Fruit fly (Drosophila melanogaster) whole organism, embryonic: ENCODE data around the gene Ist1.

ENCODE experiments used
- B-H2 ChIP-seq: fragments of 200-800 bp; sonication (Bioruptor generic); optimal IDR thresholded peaks from 2 replicates; lab custom pipeline; 2018; ENCODE audit warnings: missing biosample characterization, mild to moderate bottlenecking, missing genetic modification characterization
- Blimp-1 ChIP-seq: fragments of 200-800 bp; sonication (Bioruptor generic); optimal IDR thresholded peaks from 3 replicates; lab custom pipeline; 2018; ENCODE audit warnings: missing biosample characterization, missing genetic modification characterization, mild to moderate bottlenecking, moderate library complexity, missing genetic modification reagents
- CG10267 ChIP-seq: fragments of 200-800 bp; sonication (Bioruptor generic); optimal IDR thresholded peaks from 2 replicates; lab custom pipeline; 2018; ENCODE audit warnings: missing biosample characterization, mild to moderate bottlenecking, missing genetic modification characterization, moderate library complexity
- CG10979 ChIP-seq: fragments of 200-800 bp; sonication (Bioruptor generic); optimal IDR thresholded peaks from 2 replicates; lab custom pipeline; 2018; ENCODE audit warnings: missing biosample characterization, mild to moderate bottlenecking, missing genetic modification characterization, moderate library complexity
- CG11695 ChIP-seq: fragments of 200-800 bp; sonication (Bioruptor generic); IDR thresholded peaks from 3 replicates; pipeline ENCODE4 v1.3.6; 2022; ENCODE audit warnings: missing biosample characterization, missing genetic modification characterization
- CG14710 ChIP-seq: fragments of 200-800 bp; sonication (Bioruptor generic); optimal IDR thresholded peaks from 3 replicates; lab custom pipeline; 2019; ENCODE audit warnings: missing biosample characterization, mild to moderate bottlenecking, missing genetic modification characterization, moderate library complexity
- CG17912 ChIP-seq: fragments of 200-800 bp; sonication (Bioruptor generic); optimal IDR thresholded peaks from 2 replicates; lab custom pipeline; 2018; ENCODE audit warnings: missing biosample characterization, mild to moderate bottlenecking, missing genetic modification characterization
- CG18262 ChIP-seq: fragments of 200-800 bp; optimal IDR thresholded peaks from 3 replicates; lab custom pipeline; 2019; ENCODE audit warnings: missing biosample characterization, mild to moderate bottlenecking, missing genetic modification characterization, moderate library complexity
- CG31441 ChIP-seq: fragments of 200-800 bp; sonication (Bioruptor generic); IDR thresholded peaks from 2 replicates; pipeline ENCODE4 v1.3.6; 2022; ENCODE audit warnings: missing biosample characterization, missing genetic modification characterization
- CG5953 ChIP-seq: fragments of 200-800 bp; sonication (Bioruptor generic); IDR thresholded peaks from 2 replicates; pipeline ENCODE4 v1.3.6; 2022; ENCODE audit warnings: missing biosample characterization, missing genetic modification characterization
- CG6689 ChIP-seq: fragments of 200-800 bp; sonication (Bioruptor generic); IDR thresholded peaks from 2 replicates; pipeline ENCODE4 v1.3.6; 2022; ENCODE audit warnings: missing biosample characterization, missing genetic modification characterization
- CG7556 ChIP-seq: fragments of 200-800 bp; sonication (Bioruptor generic); optimal IDR thresholded peaks from 2 replicates; lab custom pipeline; 2017; ENCODE audit warnings: missing biosample characterization, mild to moderate bottlenecking, missing genetic modification characterization
- CG7963 ChIP-seq: fragments of 200-800 bp; sonication (Bioruptor generic); IDR thresholded peaks from 3 replicates; pipeline ENCODE4 v1.3.6; 2022; ENCODE audit warnings: missing biosample characterization, missing genetic modification characterization; ENCODE audit not compliant: partially characterized antibody
- Dek ChIP-seq: fragments of 200-800 bp; sonication (Bioruptor generic); optimal IDR thresholded peaks from 3 replicates; lab custom pipeline; 2019; ENCODE audit warnings: missing biosample characterization, mild to moderate bottlenecking, missing genetic modification characterization, moderate library complexity
- Dip3 ChIP-seq: fragments of 200-800 bp; sonication (Bioruptor generic); optimal IDR thresholded peaks from 3 replicates; lab custom pipeline; 2016; ENCODE audit warnings: missing biosample characterization, missing genetic modification characterization
- Drgx ChIP-seq: fragments of 200-800 bp; sonication (Bioruptor generic); IDR thresholded peaks from 2 replicates; pipeline ENCODE4 v1.3.6; 2022; ENCODE audit warnings: missing biosample characterization, missing genetic modification characterization
- Hr51 ChIP-seq, 2 experiments: fragments of 200-800 bp; sonication (Bioruptor generic); optimal IDR thresholded peaks; 2 replicates in 1 of 2; 3 replicates in 1 of 2; lab custom pipeline; 2016 to 2018; ENCODE audit warnings: missing biosample characterization in 2 of 2, missing genetic modification characterization in 2 of 2, mild to moderate bottlenecking in 1 of 2, moderate library complexity in 1 of 2
- Jarid2 ChIP-seq: fragments of 200-800 bp; sonication (Bioruptor generic); optimal IDR thresholded peaks from 3 replicates; lab custom pipeline; 2017; ENCODE audit warnings: mild to moderate bottlenecking, missing biosample characterization, missing genetic modification reagents, missing genetic modification characterization
- Lpt ChIP-seq: fragments of >200 bp; optimal IDR thresholded peaks from 2 replicates; lab custom pipeline; 2018; ENCODE audit warnings: missing biosample characterization, missing genetic modification characterization
- Opbp ChIP-seq: fragments of 200-800 bp; sonication (Bioruptor generic); IDR thresholded peaks from 3 replicates; pipeline ENCODE4 v1.3.6; 2022; ENCODE audit warnings: missing biosample characterization, missing genetic modification characterization; ENCODE audit not compliant: partially characterized antibody
- Ptx1 ChIP-seq: fragments of 200-800 bp; sonication (Bioruptor generic); IDR thresholded peaks from 2 replicates; pipeline ENCODE4 v1.3.6; 2022; ENCODE audit warnings: missing biosample characterization, missing genetic modification characterization
- Vsx1 ChIP-seq: fragments of 200-800 bp; sonication (Bioruptor generic); optimal IDR thresholded peaks from 2 replicates; lab custom pipeline; 2017; ENCODE audit warnings: missing biosample characterization, mild to moderate bottlenecking, missing genetic modification characterization, missing genetic modification reagents
- Xrp1 ChIP-seq: fragments of 200-800 bp; sonication (Bioruptor generic); IDR thresholded peaks from 2 replicates; pipeline ENCODE4 v1.3.6; 2022; ENCODE audit warnings: missing biosample characterization, missing genetic modification characterization
- abd-A ChIP-seq: fragments of 200-800 bp; sonication (Bioruptor generic); optimal IDR thresholded peaks from 3 replicates; lab custom pipeline; 2019; ENCODE audit warnings: missing biosample characterization, mild to moderate bottlenecking, missing genetic modification characterization, moderate library complexity
- al ChIP-seq: fragments of 200-800 bp; sonication (Bioruptor generic); IDR thresholded peaks from 2 replicates; pipeline ENCODE4 v1.3.6; 2022; ENCODE audit warnings: missing biosample characterization, missing genetic modification characterization
- bigmax ChIP-seq: fragments of 200-800 bp; sonication (Bioruptor generic); optimal IDR thresholded peaks from 2 replicates; lab custom pipeline; 2018; ENCODE audit warnings: missing biosample characterization, mild to moderate bottlenecking, missing genetic modification characterization
- crol ChIP-seq: fragments of 200-800 bp; sonication (Bioruptor generic); IDR thresholded peaks from 2 replicates; pipeline ENCODE4 v1.3.6; 2022; ENCODE audit warnings: missing biosample characterization, missing genetic modification characterization
- dmrt11E ChIP-seq: fragments of 200-800 bp; sonication (Bioruptor generic); optimal IDR thresholded peaks from 3 replicates; lab custom pipeline; 2018; ENCODE audit warnings: missing biosample characterization, mild to moderate bottlenecking, missing genetic modification characterization, moderate library complexity
- ems ChIP-seq: fragments of 200-800 bp; sonication (Bioruptor generic); optimal IDR thresholded peaks from 3 replicates; lab custom pipeline; 2016; ENCODE audit warnings: missing biosample characterization, missing genetic modification characterization
- ewg ChIP-seq: fragments of 200-800 bp; sonication (Bioruptor generic); optimal IDR thresholded peaks from 3 replicates; lab custom pipeline; 2017; ENCODE audit warnings: mild to moderate bottlenecking, missing biosample characterization, missing genetic modification reagents, missing genetic modification characterization
- fd96Cb ChIP-seq: fragments of 200-800 bp; sonication (Bioruptor generic); optimal IDR thresholded peaks from 2 replicates; lab custom pipeline; 2018; ENCODE audit warnings: missing biosample characterization, mild to moderate bottlenecking, missing genetic modification characterization, moderate library complexity
- gce ChIP-seq: fragments of 200-800 bp; sonication (Bioruptor generic); IDR thresholded peaks from 3 replicates; pipeline ENCODE4 v1.3.6; 2022; ENCODE audit warnings: missing biosample characterization, missing genetic modification characterization
- gem ChIP-seq: fragments of 200-800 bp; sonication (Bioruptor generic); optimal IDR thresholded peaks from 2 replicates; lab custom pipeline; 2019; ENCODE audit warnings: missing biosample characterization, mild to moderate bottlenecking, missing genetic modification characterization, moderate library complexity
- gsb ChIP-seq: fragments of 200-800 bp; sonication (Bioruptor generic); IDR thresholded peaks from 2 replicates; pipeline ENCODE4 v1.3.6; 2022; ENCODE audit warnings: missing biosample characterization, missing genetic modification characterization
- nom ChIP-seq: fragments of 200-800 bp; sonication (Bioruptor generic); optimal IDR thresholded peaks from 2 replicates; lab custom pipeline; 2017; ENCODE audit warnings: missing biosample characterization, missing genetic modification characterization, mild to moderate bottlenecking, moderate library complexity, missing genetic modification reagents
- org-1 ChIP-seq: fragments of 200-800 bp; sonication (Bioruptor generic); optimal IDR thresholded peaks from 2 replicates; lab custom pipeline; 2017; ENCODE audit warnings: missing biosample characterization, missing genetic modification characterization
- p53 ChIP-seq: fragments of 200-800 bp; sonication (Bioruptor generic); optimal IDR thresholded peaks from 2 replicates; lab custom pipeline; 2016; ENCODE audit warnings: missing biosample characterization, missing genetic modification characterization
- pan ChIP-seq, 4 experiments: fragments of >200 bp in 3 of 4; fragments of 200-800 bp in 1 of 4; sonication (Bioruptor generic) in 1 of 4; optimal IDR thresholded peaks in 3 of 4; IDR thresholded peaks in 1 of 4; 2 replicates each; pipeline versions ENCODE4 v1.3.6 to Lab custom; 2017 to 2022; ENCODE audit warnings: missing biosample characterization in 2 of 4, missing genetic modification characterization in 2 of 4, mixed read lengths in 1 of 4
- prd ChIP-seq, 3 experiments: fragments of >200 bp in 2 of 3; fragments of 200-800 bp in 1 of 3; sonication (Bioruptor generic) in 1 of 3; optimal IDR thresholded peaks in 2 of 3; IDR thresholded peaks in 1 of 3; 2 replicates in 2 of 3; 3 replicates in 1 of 3; pipeline versions ENCODE4 v1.3.6 to Lab custom; 2017 to 2022; ENCODE audit warnings: missing biosample characterization in 1 of 3, missing genetic modification characterization in 1 of 3
- sd ChIP-seq: fragments of 200-800 bp; sonication (Bioruptor generic); optimal IDR thresholded peaks from 3 replicates; lab custom pipeline; 2018; ENCODE audit warnings: missing biosample characterization, mild to moderate bottlenecking, missing genetic modification characterization, moderate library complexity
- sisA ChIP-seq: fragments of 200-800 bp; sonication (Bioruptor generic); IDR thresholded peaks from 2 replicates; pipeline ENCODE4 v1.3.6; 2022; ENCODE audit warnings: missing biosample characterization, missing genetic modification characterization
- sna ChIP-seq: fragments of 200-800 bp; sonication (Bioruptor generic); IDR thresholded peaks from 2 replicates; pipeline ENCODE4 v1.3.6; 2022; ENCODE audit warnings: missing biosample characterization, missing genetic modification characterization; ENCODE audit not compliant: partially characterized antibody
- sr ChIP-seq: fragments of 200-800 bp; sonication (Bioruptor generic); IDR thresholded peaks from 3 replicates; pipeline ENCODE4 v1.3.6; 2022; ENCODE audit warnings: missing biosample characterization, missing genetic modification characterization
- vvl ChIP-seq: fragments of 200-800 bp; sonication (Bioruptor generic); IDR thresholded peaks from 2 replicates; pipeline ENCODE4 v1.3.6; 2022; ENCODE audit warnings: missing biosample characterization, missing genetic modification characterization
- z ChIP-seq: fragments of 200-800 bp; sonication (Bioruptor generic); IDR thresholded peaks from 3 replicates; pipeline ENCODE4 v1.3.6; 2022; ENCODE audit warnings: missing biosample characterization, missing genetic modification characterization
- zen ChIP-seq: fragments of 200-800 bp; sonication (Bioruptor generic); optimal IDR thresholded peaks from 3 replicates; lab custom pipeline; 2018; ENCODE audit warnings: missing biosample characterization, mild to moderate bottlenecking, missing genetic modification characterization, moderate library complexity

The Ist1 gene

dm6 chr3L:6804093-6804492 is 47.8 kb upstream of the Ist1 start:
- TF ChIP-seq sd (tag; lab: Kevin White, UChicago) (peak; percentile 66), Vsx1 (GFP tag; lab: Kevin White, UChicago) (peak; percentile 55), abd-A (peak; percentile 79), Hr51 (GFP tag; optimal IDR thresholded peaks at IDR 0.05; lab: Kevin White, UChicago) (no peak)

dm6 chr3L:6802519-6802918 is 46.2 kb upstream of the Ist1 start:
- TF ChIP-seq dmrt11E (tag; lab: Kevin White, UChicago) (no peak), al (GFP tag; lab: Robert Waterston, UW) (no peak), org-1 (GFP tag; lab: Kevin White, UChicago) (no peak), sisA (0 out of 2 replicates have a peak, but pooled peaks have one; percentile 23)

- TF ChIP-seq pan (optimal IDR thresholded peaks at IDR 0.05; lab: Kevin White, UChicago) (no peak), pan (GFP tag; optimal IDR thresholded peaks at IDR 0.05 in 1 of 2, IDR thresholded peaks at IDR 0.05 in 1 of 2) (no peak), Dek (no peak), vvl (GFP tag; lab: Robert Waterston, UW) (peak; percentile 65), B-H2 (no peak), CG17912 (no peak), fd96Cb (tag; lab: Kevin White, UChicago) (peak; percentile 11), CG18262 (tag; lab: Kevin White, UChicago) (peak; percentile 12), Xrp1 (GFP tag; lab: Robert Waterston, UW) (peak; percentile 51), zen (peak; percentile 45), CG10267 (tag; lab: Kevin White, UChicago) (no peak), Opbp (no peak), Dip3 (GFP tag; lab: Kevin White, UChicago) (no peak), CG14710 (tag; lab: Kevin White, UChicago) (peak; percentile 2), gem (tag; lab: Kevin White, UChicago) (peak; percentile 21), prd (optimal IDR thresholded peaks at IDR 0.05; lab: Kevin White, UChicago) (no peak), prd (GFP tag; IDR thresholded peaks at IDR 0.05; lab: Robert Waterston, UW) (peak; percentile 65; the same call in 1 of the 3 replicates), z (no peak), Ptx1 (0 out of 2 replicates have a peak, but pooled peaks have one; percentile 19), CG31441 (GFP tag; lab: Robert Waterston, UW) (no peak), nom (GFP tag; lab: Kevin White, UChicago) (no peak), p53 (GFP tag; lab: Kevin White, UChicago) (no peak), Blimp-1 (GFP tag; lab: Kevin White, UChicago) (peak; percentile 5), sr (GFP tag; lab: Robert Waterston, UW) (no peak), CG7556 (GFP tag; lab: Kevin White, UChicago) (no peak), Drgx (peak; percentile 72), dmrt11E (tag; lab: Kevin White, UChicago) (peak; percentile 20), sna (GFP tag; lab: Robert Waterston, UW) (no peak), ewg (GFP tag; lab: Kevin White, UChicago) (no peak), Lpt (no peak), gsb (GFP tag; lab: Robert Waterston, UW) (no peak), CG11695 (GFP tag; lab: Robert Waterston, UW) (0 out of 3 replicates have a peak, but pooled peaks have one; percentile 26), CG6689 (GFP tag; lab: Robert Waterston, UW) (peak; percentile 38; the same call in 1 of the 2 replicates), CG7963 (GFP tag; lab: Robert Waterston, UW) (no peak), CG5953 (GFP tag; lab: Robert Waterston, UW) (no peak), gce (GFP tag; lab: Robert Waterston, UW) (no peak), CG10979 (tag; lab: Kevin White, UChicago) (peak; percentile 23), crol (no peak), bigmax (GFP tag; lab: Kevin White, UChicago) (no peak), Jarid2 (GFP tag; lab: Kevin White, UChicago) (no peak), ems (GFP tag; lab: Kevin White, UChicago) (no peak)
These were observed 43.3 kb upstream of the Ist1 start for dm6 chr3L:6799550-6799949.
